Fruit fly (Drosophila melanogaster): ENCODE results near the gene Rcd4.

The Rcd4 gene

dm6 chr2L:8414887-8415883 is 32.5 kb downstream of the Rcd4 start, which contains the start of the genes CG13398 and Akap200 (continued):
- TF ChIP-seq fd96Cb (tag; optimal IDR thresholded peaks at IDR 0.05) (peak; percentile 36), CG14441 (GFP tag; IDR thresholded peaks at IDR 0.05) (0 out of 2 replicates have a peak, but pooled peaks have one; percentile 17), CG12219 (GFP tag; optimal IDR thresholded peaks at IDR 0.05) (no peak), lola (GFP tag; optimal IDR thresholded peaks at IDR 0.05) (peak in 1 of 3 experiments; percentile 50), Hsf (GFP tag; optimal IDR thresholded peaks at IDR 0.05) (peak; percentile 16), Sry-β (GFP tag; optimal IDR thresholded peaks at IDR 0.05) (peak; percentile 90), kay (GFP tag; optimal IDR thresholded peaks at IDR 0.05) (no peak), nau (GFP tag; optimal IDR thresholded peaks at IDR 0.05) (no peak), Atf6 (GFP tag; IDR thresholded peaks at IDR 0.05) (no peak), CG8478 (optimal IDR thresholded peaks at IDR 0.05) (no peak), unc-4 (GFP tag; IDR thresholded peaks at IDR 0.05; ENCODE audit: partially characterized antibody) (no peak), HHEX (GFP tag; optimal IDR thresholded peaks at IDR 0.05) (peak; percentile 2), CG16815 (GFP tag; optimal IDR thresholded peaks at IDR 0.05) (peak; percentile 33), Ptx1 (GFP tag; IDR thresholded peaks at IDR 0.05) (0 out of 2 replicates have a peak, but pooled peaks have one; percentile 32), ssp (GFP tag; IDR thresholded peaks at IDR 0.05) (peak; percentile 36; the same call in 1 of the 2 replicates), CG2712 (tag; optimal IDR thresholded peaks at IDR 0.05) (peak; percentile 56), Kr (GFP tag; optimal IDR thresholded peaks at IDR 0.05) (peak; percentile 12), Six4 (GFP tag; optimal IDR thresholded peaks at IDR 0.05) (peak; percentile 21), ci (GFP tag; IDR thresholded peaks at IDR 0.05) (peak; percentile 49; the same call in 1 of the 3 replicates), Sry-δ (GFP tag; optimal IDR thresholded peaks at IDR 0.05) (no peak), insv (GFP tag; optimal IDR thresholded peaks at IDR 0.05) (peak in 1 of 2 experiments; percentile 41), Doc2 (GFP tag; IDR thresholded peaks at IDR 0.05) (no peak), Tbp (GFP tag; optimal IDR thresholded peaks at IDR 0.05) (peak; percentile 79), Myb (GFP tag; optimal IDR thresholded peaks at IDR 0.05) (peak; percentile 81), CG33557 (GFP tag; optimal IDR thresholded peaks at IDR 0.05) (peak; percentile 6), zf30C (GFP tag; optimal IDR thresholded peaks at IDR 0.05) (no peak), CG5953 (GFP tag; IDR thresholded peaks at IDR 0.05) (0 out of 2 replicates have a peak, but pooled peaks have one; percentile 29), CG30020 (tag; optimal IDR thresholded peaks at IDR 0.05) (peak; percentile 31), nmo (GFP tag; optimal IDR thresholded peaks at IDR 0.05) (peak; percentile 62), Bgb (GFP tag; IDR thresholded peaks at IDR 0.05; ENCODE audit: partially characterized antibody) (0 out of 2 replicates have a peak, but pooled peaks have one; percentile 19), Dp (GFP tag; optimal IDR thresholded peaks at IDR 0.05) (peak; percentile 49), CG15479 (GFP tag; optimal IDR thresholded peaks at IDR 0.05) (peak; percentile 20), HLHmδ (GFP tag; optimal IDR thresholded peaks at IDR 0.05) (peak; percentile 67), sens (GFP tag) (peak; percentile 90), zen2 (GFP tag; IDR thresholded peaks at IDR 0.05; ENCODE audit: partially characterized antibody) (no peak), CG11456 (GFP tag; IDR thresholded peaks at IDR 0.05) (peak; percentile 54; the same call in 1 of the 3 replicates), CG6765 (GFP tag; optimal IDR thresholded peaks at IDR 0.05) (no peak), tin (GFP tag; optimal IDR thresholded peaks at IDR 0.05) (no peak), dpn (GFP tag; optimal IDR thresholded peaks at IDR 0.05) (peak in 1 of 2 experiments; percentile 9), chn (GFP tag; optimal IDR thresholded peaks at IDR 0.05) (peak; percentile 50), CG18011 (GFP tag; optimal IDR thresholded peaks at IDR 0.05) (no peak), Meics (GFP tag; optimal IDR thresholded peaks at IDR 0.05) (peak; percentile 3), fu2 (GFP tag; optimal IDR thresholded peaks at IDR 0.05) (no peak), prd (optimal IDR thresholded peaks at IDR 0.05) (no peak), prd (GFP tag; IDR thresholded peaks at IDR 0.05) (peak; percentile 47; the same call in 1 of the 3 replicates), row (GFP tag; IDR thresholded peaks at IDR 0.05) (peak; percentile 71), CG18619 (GFP tag; optimal IDR thresholded peaks at IDR 0.05) (peak; percentile 4), CG10147 (GFP tag; optimal IDR thresholded peaks at IDR 0.05) (no peak)

Data from whole organism, embryonic.